Worm (Caenorhabditis elegans): ENCODE measurements around the gene miro-1.

Gene miro-1

ce11 chrIV:4748408-4749105, 33.0 kb upstream of the miro-1 start, which contains the start of gene cyc-2.1 (continued):
- TF ChIP-seq let-607 (tag; optimal IDR thresholded peaks at IDR 0.05) = peak in 1 of 2 experiments; percentile 58
- TF ChIP-seq snpc-1.3 (tag; optimal IDR thresholded peaks at IDR 0.05; ENCODE audit: insufficient read depth) = peak; percentile 36
- TF ChIP-seq somi-1 (GFP tag; optimal IDR thresholded peaks at IDR 0.05) = no peak
- peak; percentile 94 for TF ChIP-seq hrde-1 (tag; optimal IDR thresholded peaks at IDR 0.05; ENCODE audit: borderline replicate concordance)
- TF ChIP-seq lin-35 (GFP tag; optimal IDR thresholded peaks at IDR 0.05) = peak in 1 of 3 experiments; percentile 51
- TF ChIP-seq egl-44 (GFP tag; IDR thresholded peaks at IDR 0.05) = 0 out of 2 replicates have a peak, but pooled peaks have one; percentile 39
- TF ChIP-seq nfya-1 (tag; optimal IDR thresholded peaks at IDR 0.05; ENCODE audit: borderline replicate concordance, insufficient read depth) = no peak
- TF ChIP-seq F39B2.1 (GFP tag; IDR thresholded peaks at IDR 0.05) = peak; percentile 83
- TF ChIP-seq ZK185.1 (tag; optimal IDR thresholded peaks at IDR 0.05; ENCODE audit: poor library complexity, severe bottlenecking) = peak; percentile 49
- peak; percentile 83 for TF ChIP-seq hsf-1 (GFP tag; IDR thresholded peaks at IDR 0.05)
- TF ChIP-seq lin-54 (GFP tag; optimal IDR thresholded peaks at IDR 0.05) = peak; percentile 71
- TF ChIP-seq Y95B8A.8 (GFP tag; IDR thresholded peaks at IDR 0.05) = peak; percentile 78
- TF ChIP-seq C17E4.6 (GFP tag; IDR thresholded peaks at IDR 0.05) = 0 out of 2 replicates have a peak, but pooled peaks have one; percentile 13

ce11 chrIV:4747553-4747952, 31.9 kb upstream of the miro-1 start, which contains the start of gene tctn-1:
TSS of gene tctn-1 (minus strand) at chrIV:4747832.
- no peak for TF ChIP-seq nhr-80 (tag; optimal IDR thresholded peaks at IDR 0.05)
- TF ChIP-seq T07F8.4 (tag; optimal IDR thresholded peaks at IDR 0.05) = no peak
- no peak; the same call in 1 of the 2 replicates for TF ChIP-seq D2030.7 (GFP tag; IDR thresholded peaks at IDR 0.05)
- no peak for TF ChIP-seq hlh-12 (tag; optimal IDR thresholded peaks at IDR 0.05)
- TF ChIP-seq Y79H2A.3 (GFP tag; conservative IDR thresholded peaks at IDR 0.05) = no peak
- no peak for TF ChIP-seq ccch-3 (GFP tag; optimal IDR thresholded peaks at IDR 0.05)
- no peak for TF ChIP-seq Y53G8AR.9 (GFP tag; conservative IDR thresholded peaks at IDR 0.05)
- TF ChIP-seq attf-5 (GFP tag; optimal IDR thresholded peaks at IDR 0.05) = peak; percentile 17
- TF ChIP-seq ztf-6 (GFP tag; IDR thresholded peaks at IDR 0.05) = no peak
- TF ChIP-seq F57C9.4 (tag; optimal IDR thresholded peaks at IDR 0.05) = no peak
- no peak for TF ChIP-seq C06A6.2 (GFP tag; conservative IDR thresholded peaks at IDR 0.05)
- TF ChIP-seq F33H1.4 (GFP tag; IDR thresholded peaks at IDR 0.05) = no peak
- TF ChIP-seq ceh-27 (GFP tag; optimal IDR thresholded peaks at IDR 0.05) = no peak
- no peak for TF ChIP-seq cebp-2 (GFP tag; IDR thresholded peaks at IDR 0.05)
- no peak for TF ChIP-seq madf-3 (GFP tag; IDR thresholded peaks at IDR 0.05)
- TF ChIP-seq sea-2 (GFP tag; IDR thresholded peaks at IDR 0.05) = no peak
- no peak for TF ChIP-seq egl-44 (GFP tag; IDR thresholded peaks at IDR 0.05)
- TF ChIP-seq efl-1 (GFP tag; optimal IDR thresholded peaks at IDR 0.05) = no peak
- TF ChIP-seq F37B4.10 (GFP tag; IDR thresholded peaks at IDR 0.05) = no peak
- TF ChIP-seq rec-8 (tag; optimal IDR thresholded peaks at IDR 0.05) = no peak
- TF ChIP-seq ekl-4 (GFP tag; IDR thresholded peaks at IDR 0.05) = no peak
- TF ChIP-seq atf-7 (tag; optimal IDR thresholded peaks at IDR 0.05) = no peak
- no peak for TF ChIP-seq lin-40 (tag; optimal IDR thresholded peaks at IDR 0.05)
- TF ChIP-seq ceh-79 (tag; optimal IDR thresholded peaks at IDR 0.05) = no peak
- peak; percentile 23; the same call in 1 of the 2 replicates for TF ChIP-seq mcd-1 (GFP tag; IDR thresholded peaks at IDR 0.05)
- TF ChIP-seq lag-1 (GFP tag; IDR thresholded peaks at IDR 0.05) = no peak
- no peak for TF ChIP-seq unc-130 (GFP tag; optimal IDR thresholded peaks at IDR 0.05)
- TF ChIP-seq nhr-179 (tag; optimal IDR thresholded peaks at IDR 0.05) = no peak
- no peak for TF ChIP-seq rpc-1 (optimal IDR thresholded peaks at IDR 0.05)
- no peak for TF ChIP-seq rpc-1 (tag; optimal IDR thresholded peaks at IDR 0.05)
- no peak for TF ChIP-seq lir-1 (GFP tag; conservative IDR thresholded peaks at IDR 0.05)
- no peak for TF ChIP-seq unc-62 (GFP tag; optimal IDR thresholded peaks at IDR 0.05)
- TF ChIP-seq let-526 (GFP tag; IDR thresholded peaks at IDR 0.05) = no peak
- TF ChIP-seq F22D6.2 (tag; optimal IDR thresholded peaks at IDR 0.05) = no peak
- no peak for TF ChIP-seq F55B11.4 (tag; optimal IDR thresholded peaks at IDR 0.05; ENCODE audit: borderline replicate concordance, insufficient read depth)

Measured in whole organism, young adult.